Worm (Caenorhabditis elegans) whole organism, early embryonic: ENCODE measurements around the gene C44B9.2.

Experiments used
- B0310.2 ChIP-seq: sonication (generic microtip); optimal IDR thresholded peaks from 2 replicates; lab custom pipeline; 2016; ENCODE audit warnings: mild to moderate bottlenecking, missing genetic modification characterization, missing compliant biosample characterization
- F13C5.2 ChIP-seq: sonication (generic microtip); optimal IDR thresholded peaks from 2 replicates; lab custom pipeline; 2017; ENCODE audit warnings: mild to moderate bottlenecking, missing genetic modification characterization, inconsistent platforms, missing compliant biosample characterization
- aly-1 ChIP-seq: sonication (generic microtip); optimal IDR thresholded peaks from 2 replicates; lab custom pipeline; 2016; ENCODE audit warnings: missing genetic modification characterization, missing compliant biosample characterization
- ama-1 ChIP-seq: fragments of 150-350 bp; optimal IDR thresholded peaks from 2 replicates; lab custom pipeline; 2014
- ceh-13 ChIP-seq: fragments of 200-800 bp; sonication (Bioruptor generic); optimal IDR thresholded peaks from 2 replicates; lab custom pipeline; 2018; ENCODE audit warnings: mild to moderate bottlenecking, missing genetic modification characterization, missing compliant biosample characterization
- ceh-36 ChIP-seq: sonication (generic microtip); optimal IDR thresholded peaks from 2 replicates; lab custom pipeline; 2016; ENCODE audit warnings: missing genetic modification characterization, inconsistent platforms, missing compliant biosample characterization
- ets-7 ChIP-seq: sonication (generic microtip); optimal IDR thresholded peaks from 2 replicates; lab custom pipeline; 2016; ENCODE audit warnings: missing genotype, missing genetic modification characterization, missing compliant biosample characterization
- flt-1 ChIP-seq: fragments of 200-800 bp; sonication (Bioruptor generic); IDR thresholded peaks from 2 replicates; pipeline ENCODE4 v1.3.6; 2022; ENCODE audit warnings: missing genetic modification characterization, missing compliant biosample characterization
- hmbx-1 ChIP-seq: sonication (generic microtip); optimal IDR thresholded peaks from 2 replicates; lab custom pipeline; 2016; ENCODE audit warnings: mild to moderate bottlenecking, missing genetic modification characterization, missing compliant biosample characterization
- hmg-4 ChIP-seq: fragments of 200-800 bp; sonication (Bioruptor generic); optimal IDR thresholded peaks from 2 replicates; lab custom pipeline; 2018; ENCODE audit warnings: mild to moderate bottlenecking, missing genetic modification characterization, missing compliant biosample characterization
- hnd-1 ChIP-seq: sonication (generic microtip); optimal IDR thresholded peaks from 2 replicates; lab custom pipeline; 2016; ENCODE audit warnings: missing genetic modification characterization, missing compliant biosample characterization
- pes-1 ChIP-seq: fragments of 200-800 bp; sonication (Bioruptor generic); IDR thresholded peaks from 2 replicates; pipeline ENCODE4 v1.3.6; 2022; ENCODE audit warnings: missing genetic modification reagents, missing genetic modification characterization, missing compliant biosample characterization
- scrt-1 ChIP-seq: fragments of 200-800 bp; sonication (Bioruptor generic); IDR thresholded peaks from 2 replicates; pipeline ENCODE4 v1.3.6; 2022; ENCODE audit warnings: missing genetic modification characterization, missing compliant biosample characterization
- sea-1 ChIP-seq: fragments of 200-800 bp; sonication (Bioruptor generic); conservative IDR thresholded peaks from 2 replicates; pipeline ENCODE4 v1.3.6; 2022; ENCODE audit warnings: missing genetic modification characterization, missing compliant biosample characterization
- tbx-11 ChIP-seq: fragments of 200-800 bp; sonication (Bioruptor generic); IDR thresholded peaks from 2 replicates; pipeline ENCODE4 v1.3.6; 2022; ENCODE audit warnings: missing genetic modification characterization, missing compliant biosample characterization
- tbx-37 ChIP-seq: fragments of 200-800 bp; sonication (Bioruptor generic); conservative IDR thresholded peaks from 2 replicates; pipeline ENCODE4 v1.3.6; 2022; ENCODE audit warnings: missing genetic modification reagents, missing genetic modification characterization, missing compliant biosample characterization
- tra-4 ChIP-seq: sonication (generic microtip); optimal IDR thresholded peaks from 2 replicates; lab custom pipeline; 2017; ENCODE audit warnings: missing genetic modification characterization, missing compliant biosample characterization

C44B9.2 gene

ce11 chrIII:10856830-10857229 lies 18.4 kb upstream of the C44B9.2 start:
- TF ChIP-seq scrt-1: no peak
- no peak for TF ChIP-seq hmbx-1 (tag; lab: Kevin White, UChicago)
- no peak for TF ChIP-seq F13C5.2 (tag; lab: Kevin White, UChicago)
- no peak for TF ChIP-seq flt-1 (GFP tag; lab: Robert Waterston, UW)
- no peak for TF ChIP-seq tra-4 (tag; lab: Kevin White, UChicago)
- TF ChIP-seq aly-1 (tag; lab: Kevin White, UChicago): no peak
- TF ChIP-seq tbx-11: 0 out of 2 replicates have a peak, but pooled peaks have one; percentile 38
- TF ChIP-seq pes-1 (GFP tag; lab: Robert Waterston, UW): peak; percentile 80
- TF ChIP-seq ama-1 (lab: Kevin White, UChicago): no peak
- peak; percentile 60; the same call in 1 of the 2 replicates for TF ChIP-seq tbx-37 (GFP tag; lab: Robert Waterston, UW)
- peak; percentile 33 for TF ChIP-seq hnd-1 (tag; lab: Kevin White, UChicago)
- peak; percentile 59 for TF ChIP-seq ceh-13 (GFP tag; lab: Kevin White, UChicago)
- 0 out of 2 replicates have a peak, but pooled peaks have one; percentile 46 for TF ChIP-seq sea-1 (GFP tag; lab: Robert Waterston, UW)
- TF ChIP-seq hmg-4 (GFP tag; lab: Kevin White, UChicago): no peak
- TF ChIP-seq ets-7 (tag; lab: Kevin White, UChicago): peak; percentile 12
- TF ChIP-seq ceh-36 (tag; lab: Kevin White, UChicago): no peak
- TF ChIP-seq B0310.2: peak; percentile 62

- no peak for TF ChIP-seq aly-1 (tag; lab: Kevin White, UChicago)
- TF ChIP-seq ceh-36 (tag; lab: Kevin White, UChicago): no peak
- no peak for TF ChIP-seq ama-1 (lab: Kevin White, UChicago)
- no peak for TF ChIP-seq hmbx-1 (tag; lab: Kevin White, UChicago)
- TF ChIP-seq sea-1 (GFP tag; lab: Robert Waterston, UW): no peak
- TF ChIP-seq tbx-11: no peak
- TF ChIP-seq hnd-1 (tag; lab: Kevin White, UChicago): no peak
- no peak for TF ChIP-seq pes-1 (GFP tag; lab: Robert Waterston, UW)
These were observed 17.2 kb upstream of the C44B9.2 start, which contains the start of gene oxi-1 for ce11 chrIII:10857984-10858383. Gene oxi-1, plus strand, starts transcription at chrIII:10858284.

- TF ChIP-seq aly-1 (tag; lab: Kevin White, UChicago) (no peak), pes-1 (GFP tag; lab: Robert Waterston, UW) (no peak), ama-1 (lab: Kevin White, UChicago) (no peak), hmbx-1 (tag; lab: Kevin White, UChicago) (no peak), tbx-37 (GFP tag; lab: Robert Waterston, UW) (no peak)
These were observed 13.9 kb upstream of the C44B9.2 start for ce11 chrIII:10861375-10861774.

- TF ChIP-seq scrt-1: no peak
- TF ChIP-seq pes-1 (GFP tag; lab: Robert Waterston, UW): 0 out of 2 replicates have a peak, but pooled peaks have one; percentile 12
- TF ChIP-seq ets-7 (tag; lab: Kevin White, UChicago): no peak
These were observed 8.1 kb upstream of the C44B9.2 start for ce11 chrIII:10867086-10867485.

ce11 chrIII:10868653-10869392 lies 6.4 kb upstream of the C44B9.2 start, which contains the start of the genes cey-4 and vps-50:
Gene cey-4, minus strand, starts transcription at chrIII:10868703.
Gene vps-50, plus strand, starts transcription at chrIII:10869193.
- no peak for TF ChIP-seq ceh-36 (tag; lab: Kevin White, UChicago)
- no peak for TF ChIP-seq tbx-37 (GFP tag; lab: Robert Waterston, UW)
- no peak for TF ChIP-seq sea-1 (GFP tag; lab: Robert Waterston, UW)
- TF ChIP-seq aly-1 (tag; lab: Kevin White, UChicago): no peak
- TF ChIP-seq tra-4 (tag; lab: Kevin White, UChicago): no peak
- no peak for TF ChIP-seq B0310.2
- TF ChIP-seq flt-1 (GFP tag; lab: Robert Waterston, UW): no peak
- TF ChIP-seq hmbx-1 (tag; lab: Kevin White, UChicago): no peak
- peak; percentile 61 for TF ChIP-seq F13C5.2 (tag; lab: Kevin White, UChicago)

ce11 chrIII:10869595-10869994 lies 5.6 kb upstream of the C44B9.2 start:
- TF ChIP-seq ets-7 (tag; lab: Kevin White, UChicago) (no peak), tra-4 (tag; lab: Kevin White, UChicago) (no peak), flt-1 (GFP tag; lab: Robert Waterston, UW) (no peak), ceh-13 (GFP tag; lab: Kevin White, UChicago) (no peak), tbx-37 (GFP tag; lab: Robert Waterston, UW) (no peak), ama-1 (lab: Kevin White, UChicago) (no peak), hmg-4 (GFP tag; lab: Kevin White, UChicago) (no peak), scrt-1 (no peak), aly-1 (tag; lab: Kevin White, UChicago) (no peak), B0310.2 (no peak), pes-1 (GFP tag; lab: Robert Waterston, UW) (no peak)

ce11 chrIII:10870161-10870560 lies 5.1 kb upstream of the C44B9.2 start:
- TF ChIP-seq aly-1 (tag; lab: Kevin White, UChicago) (no peak), ceh-13 (GFP tag; lab: Kevin White, UChicago) (no peak)

- TF ChIP-seq B0310.2 (no peak), ama-1 (lab: Kevin White, UChicago) (no peak), ceh-36 (tag; lab: Kevin White, UChicago) (no peak), tbx-11 (no peak), tra-4 (tag; lab: Kevin White, UChicago) (no peak), sea-1 (GFP tag; lab: Robert Waterston, UW) (no peak), aly-1 (tag; lab: Kevin White, UChicago) (no peak), tbx-37 (GFP tag; lab: Robert Waterston, UW) (no peak), hmbx-1 (tag; lab: Kevin White, UChicago) (no peak), flt-1 (GFP tag; lab: Robert Waterston, UW) (no peak), ets-7 (tag; lab: Kevin White, UChicago) (no peak), hnd-1 (tag; lab: Kevin White, UChicago) (no peak), scrt-1 (no peak), F13C5.2 (tag; lab: Kevin White, UChicago) (no peak), ceh-13 (GFP tag; lab: Kevin White, UChicago) (no peak), pes-1 (GFP tag; lab: Robert Waterston, UW) (no peak), hmg-4 (GFP tag; lab: Kevin White, UChicago) (no peak)
These were observed 4.4 kb upstream of the C44B9.2 start for ce11 chrIII:10870814-10871213.
